Fruit fly (Drosophila melanogaster): ENCODE data around the gene NSD.

The NSD gene

dm6 chr3R:27916355-27917019 lies 21.2 kb downstream of the NSD start, which contains the start of the genes CG5003 and mRpS22 (continued):
- TF ChIP-seq CG9215 (GFP tag; IDR thresholded peaks at IDR 0.05) (peak; percentile 45), sr (GFP tag; IDR thresholded peaks at IDR 0.05) (no peak), Oaz (GFP tag; IDR thresholded peaks at IDR 0.05) (peak; percentile 35; the same call in 1 of the 2 replicates), fd3F (GFP tag; optimal IDR thresholded peaks at IDR 0.05) (peak; percentile 35), Fer1 (GFP tag; optimal IDR thresholded peaks at IDR 0.05) (peak; percentile 47), rib (GFP tag; IDR thresholded peaks at IDR 0.05) (peak; percentile 20; the same call in 1 of the 2 replicates), Sry-δ (GFP tag; optimal IDR thresholded peaks at IDR 0.05) (peak; percentile 42), mirr (GFP tag; optimal IDR thresholded peaks at IDR 0.05) (peak; percentile 3), repo (GFP tag; optimal IDR thresholded peaks at IDR 0.05) (no peak), Hr3 (GFP tag; optimal IDR thresholded peaks at IDR 0.05) (peak; percentile 64), Sox102F (GFP tag; optimal IDR thresholded peaks at IDR 0.05) (peak; percentile 59), NfI (GFP tag; optimal IDR thresholded peaks at IDR 0.05) (peak; percentile 58), Ptx1 (GFP tag; IDR thresholded peaks at IDR 0.05) (no peak), CG3163 (GFP tag; optimal IDR thresholded peaks at IDR 0.05) (no peak), D19B (GFP tag; optimal IDR thresholded peaks at IDR 0.05) (peak; percentile 45), amos (GFP tag; IDR thresholded peaks at IDR 0.05; ENCODE audit: partially characterized antibody) (peak; percentile 41; the same call in 1 of the 2 replicates), CG6689 (GFP tag; IDR thresholded peaks at IDR 0.05) (peak; percentile 69), B-H2 (GFP tag; optimal IDR thresholded peaks at IDR 0.05) (peak; percentile 51), sens (GFP tag) (peak; percentile 83), lab (GFP tag; optimal IDR thresholded peaks at IDR 0.05) (peak; percentile 45), dpn (GFP tag; optimal IDR thresholded peaks at IDR 0.05) (peak in 1 of 2 experiments; percentile 52), CG13123 (GFP tag; optimal IDR thresholded peaks at IDR 0.05) (no peak), CG7928 (GFP tag; optimal IDR thresholded peaks at IDR 0.05) (no peak), NK7.1 (GFP tag; optimal IDR thresholded peaks at IDR 0.05) (no peak), CG6765 (GFP tag; optimal IDR thresholded peaks at IDR 0.05) (no peak), Nf-YA (GFP tag; IDR thresholded peaks at IDR 0.05) (no peak), CG10462 (GFP tag; optimal IDR thresholded peaks at IDR 0.05) (peak; percentile 41), dmrt11E (tag; optimal IDR thresholded peaks at IDR 0.05) (peak; percentile 47), CG11085 (GFP tag; IDR thresholded peaks at IDR 0.05) (no peak), prd (optimal IDR thresholded peaks at IDR 0.05) (no peak), prd (GFP tag; IDR thresholded peaks at IDR 0.05) (peak; percentile 51; the same call in 1 of the 3 replicates), CG1529 (GFP tag; optimal IDR thresholded peaks at IDR 0.05) (no peak), CG10274 (GFP tag; optimal IDR thresholded peaks at IDR 0.05) (no peak), CG8944 (GFP tag; optimal IDR thresholded peaks at IDR 0.05) (no peak), CG6683 (GFP tag; optimal IDR thresholded peaks at IDR 0.05) (no peak), chm (GFP tag; IDR thresholded peaks at IDR 0.05) (peak; percentile 34; the same call in 1 of the 2 replicates), gem (tag; optimal IDR thresholded peaks at IDR 0.05) (peak; percentile 79), CG5953 (GFP tag; IDR thresholded peaks at IDR 0.05) (no peak), ato (GFP tag; IDR thresholded peaks at IDR 0.05; ENCODE audit: partially characterized antibody) (no peak), salm (tag; optimal IDR thresholded peaks at IDR 0.05) (no peak), Bdp1 (GFP tag; optimal IDR thresholded peaks at IDR 0.05) (peak; percentile 13), Xrp1 (GFP tag; IDR thresholded peaks at IDR 0.05) (peak; percentile 45; the same call in 1 of the 2 replicates), slp2 (GFP tag; optimal IDR thresholded peaks at IDR 0.05) (no peak), CG1024 (GFP tag; IDR thresholded peaks at IDR 0.05) (no peak), croc (GFP tag; conservative IDR thresholded peaks at IDR 0.05) (no peak; the same call in 2 of the 3 replicates), pros (GFP tag; optimal IDR thresholded peaks at IDR 0.05) (no peak), Atf-2 (GFP tag; optimal IDR thresholded peaks at IDR 0.05) (no peak), Dll (GFP tag; IDR thresholded peaks at IDR 0.05; ENCODE audit: partially characterized antibody) (peak; percentile 41; the same call in 2 of the 4 replicates), Camta (GFP tag; optimal IDR thresholded peaks at IDR 0.05) (no peak), CG12744 (GFP tag; optimal IDR thresholded peaks at IDR 0.05) (no peak), ssp (GFP tag; IDR thresholded peaks at IDR 0.05) (peak; percentile 36; the same call in 1 of the 2 replicates)
